Fruit fly (Drosophila melanogaster): Measurements from ENCODE around the gene Orc2.

- TF ChIP-seq CG7368 (GFP tag; optimal IDR thresholded peaks at IDR 0.05) (no peak), CG8632 (GFP tag; optimal IDR thresholded peaks at IDR 0.05) (no peak), Met (GFP tag; optimal IDR thresholded peaks at IDR 0.05) (no peak), Eip93F (GFP tag; optimal IDR thresholded peaks at IDR 0.05) (no peak), ss (GFP tag; optimal IDR thresholded peaks at IDR 0.05) (no peak), Sox15 (GFP tag; optimal IDR thresholded peaks at IDR 0.05) (no peak), CG32006 (GFP tag; optimal IDR thresholded peaks at IDR 0.05) (no peak), CG8319 (GFP tag; optimal IDR thresholded peaks at IDR 0.05) (no peak), eg (GFP tag; IDR thresholded peaks at IDR 0.05) (no peak), CG16779 (tag; optimal IDR thresholded peaks at IDR 0.05) (no peak), cyc (GFP tag; optimal IDR thresholded peaks at IDR 0.05) (no peak), fd85E (GFP tag; optimal IDR thresholded peaks at IDR 0.05) (no peak)
These were observed 13.4 kb downstream of the Orc2 start for dm6 chr3R:13978078-13978559.

Data from whole organism, prepupa.